Fruit fly (Drosophila melanogaster) whole organism, embryonic: ENCODE results near the gene axo.

Source experiments
- Abd-B ChIP-seq: fragments of 200-800 bp; sonication (Bioruptor generic); optimal IDR thresholded peaks from 2 replicates; lab custom pipeline; 2018; ENCODE audit warnings: missing biosample characterization, mild to moderate bottlenecking, missing genetic modification characterization, moderate library complexity
- Asciz ChIP-seq: fragments of 200-800 bp; sonication (Bioruptor generic); optimal IDR thresholded peaks from 2 replicates; lab custom pipeline; 2017; ENCODE audit warnings: missing biosample characterization, mild to moderate bottlenecking, missing genetic modification characterization, missing genetic modification reagents
- Atf-2 ChIP-seq: fragments of 200-800 bp; sonication (Bioruptor generic); optimal IDR thresholded peaks from 2 replicates; lab custom pipeline; 2016; ENCODE audit warnings: missing biosample characterization, missing genetic modification characterization
- CG14441 ChIP-seq: fragments of 200-800 bp; sonication (Bioruptor generic); IDR thresholded peaks from 2 replicates; pipeline ENCODE4 v1.3.6; 2022; ENCODE audit warnings: missing biosample characterization, missing genetic modification characterization
- CG14965 ChIP-seq: fragments of 200-800 bp; sonication (Bioruptor generic); optimal IDR thresholded peaks from 2 replicates; lab custom pipeline; 2016; ENCODE audit warnings: missing biosample characterization, missing genetic modification characterization, borderline replicate concordance
- CG15696 ChIP-seq: fragments of 200-800 bp; sonication (Bioruptor generic); optimal IDR thresholded peaks from 2 replicates; lab custom pipeline; 2019; ENCODE audit warnings: missing biosample characterization, mild to moderate bottlenecking, missing genetic modification characterization, moderate library complexity
- CG17186 ChIP-seq: fragments of 200-800 bp; sonication (Bioruptor generic); optimal IDR thresholded peaks from 3 replicates; lab custom pipeline; 2017; ENCODE audit warnings: missing biosample characterization, missing genetic modification reagents, missing genetic modification characterization
- CG17359 ChIP-seq: fragments of 200-800 bp; sonication (Bioruptor generic); optimal IDR thresholded peaks from 3 replicates; lab custom pipeline; 2018; ENCODE audit warnings: missing biosample characterization, mild to moderate bottlenecking, missing genetic modification characterization, moderate library complexity
- CG17802 ChIP-seq: fragments of 200-800 bp; sonication (Bioruptor generic); optimal IDR thresholded peaks from 2 replicates; lab custom pipeline; 2018; ENCODE audit warnings: missing biosample characterization, mild to moderate bottlenecking, missing genetic modification characterization, moderate library complexity
- CG18262 ChIP-seq: fragments of 200-800 bp; optimal IDR thresholded peaks from 3 replicates; lab custom pipeline; 2019; ENCODE audit warnings: missing biosample characterization, mild to moderate bottlenecking, missing genetic modification characterization, moderate library complexity
- CG3065 ChIP-seq: fragments of 200-800 bp; sonication (Bioruptor generic); optimal IDR thresholded peaks from 2 replicates; lab custom pipeline; 2016; ENCODE audit warnings: missing biosample characterization, missing genetic modification characterization
- CG3726 ChIP-seq: fragments of 200-800 bp; sonication (Bioruptor generic); IDR thresholded peaks from 3 replicates; pipeline ENCODE4, ENCODE4 v1.3.6; 2022; ENCODE audit warnings: missing biosample characterization, missing genetic modification characterization
- CG4854 ChIP-seq: fragments of 200-800 bp; sonication (Bioruptor generic); optimal IDR thresholded peaks from 2 replicates; lab custom pipeline; 2016; ENCODE audit warnings: missing biosample characterization, missing genetic modification characterization, inconsistent platforms
- CG6272 ChIP-seq: fragments of 200-800 bp; sonication (Bioruptor generic); IDR thresholded peaks from 2 replicates; pipeline ENCODE4 v1.3.6; 2022; ENCODE audit warnings: missing biosample characterization, missing genetic modification characterization
- CG6654 ChIP-seq: fragments of 200-800 bp; sonication (Bioruptor generic); optimal IDR thresholded peaks from 2 replicates; lab custom pipeline; 2017; ENCODE audit warnings: missing biosample characterization, mild to moderate bottlenecking, missing genetic modification characterization
- CG6683 ChIP-seq: fragments of 200-800 bp; sonication (Bioruptor generic); optimal IDR thresholded peaks from 2 replicates; lab custom pipeline; 2017; ENCODE audit warnings: missing biosample characterization, mild to moderate bottlenecking, missing genetic modification characterization, missing genetic modification reagents
- CG6689 ChIP-seq: fragments of 200-800 bp; sonication (Bioruptor generic); IDR thresholded peaks from 2 replicates; pipeline ENCODE4 v1.3.6; 2022; ENCODE audit warnings: missing biosample characterization, missing genetic modification characterization
- CG8944 ChIP-seq: fragments of 200-800 bp; sonication (Bioruptor generic); optimal IDR thresholded peaks from 3 replicates; lab custom pipeline; 2016; ENCODE audit warnings: missing biosample characterization, missing genetic modification characterization
- Drgx ChIP-seq: fragments of 200-800 bp; sonication (Bioruptor generic); IDR thresholded peaks from 2 replicates; pipeline ENCODE4 v1.3.6; 2022; ENCODE audit warnings: missing biosample characterization, missing genetic modification characterization
- E2f1 ChIP-seq: fragments of 200-800 bp; sonication (Bioruptor generic); IDR thresholded peaks from 2 replicates; pipeline ENCODE4 v1.3.6; 2022; ENCODE audit warnings: missing biosample characterization, missing genetic modification characterization
- H2.0 ChIP-seq: fragments of 200-800 bp; sonication (Bioruptor generic); IDR thresholded peaks from 2 replicates; pipeline ENCODE4 v1.3.6; 2022; ENCODE audit warnings: missing biosample characterization, missing genetic modification characterization
- NK7.1 ChIP-seq: fragments of 200-800 bp; sonication (Bioruptor generic); optimal IDR thresholded peaks from 3 replicates; lab custom pipeline; 2016; ENCODE audit warnings: missing biosample characterization, missing genetic modification characterization
- Nf-YB ChIP-seq: fragments of 200-800 bp; sonication (Bioruptor generic); optimal IDR thresholded peaks from 3 replicates; lab custom pipeline; 2019; ENCODE audit warnings: missing biosample characterization, mild to moderate bottlenecking, missing genetic modification characterization, moderate library complexity
- Oaz ChIP-seq: fragments of 200-800 bp; sonication (Bioruptor generic); IDR thresholded peaks from 2 replicates; pipeline ENCODE4 v1.3.6; 2022; ENCODE audit warnings: missing biosample characterization, missing genetic modification characterization
- Xrp1 ChIP-seq: fragments of 200-800 bp; sonication (Bioruptor generic); IDR thresholded peaks from 2 replicates; pipeline ENCODE4 v1.3.6; 2022; ENCODE audit warnings: missing biosample characterization, missing genetic modification characterization
- bsh ChIP-seq, 2 experiments: fragments of 200-800 bp; sonication (Bioruptor generic); optimal IDR thresholded peaks; 2 replicates each; lab custom pipeline; 2017 to 2018; ENCODE audit warnings: mild to moderate bottlenecking in 2 of 2, missing biosample characterization in 2 of 2, missing genetic modification characterization in 2 of 2, moderate library complexity in 1 of 2
- crol ChIP-seq: fragments of 200-800 bp; sonication (Bioruptor generic); IDR thresholded peaks from 2 replicates; pipeline ENCODE4 v1.3.6; 2022; ENCODE audit warnings: missing biosample characterization, missing genetic modification characterization
- dm ChIP-seq: fragments of 200-800 bp; sonication (Bioruptor generic); optimal IDR thresholded peaks from 3 replicates; lab custom pipeline; 2016; ENCODE audit warnings: missing biosample characterization, missing genetic modification characterization
- dpn ChIP-seq, 2 experiments: fragments of 200-800 bp; sonication (Bioruptor generic); optimal IDR thresholded peaks; 3 replicates each; lab custom pipeline; 2016; ENCODE audit warnings: missing biosample characterization in 2 of 2, missing genetic modification characterization in 2 of 2
- dysf ChIP-seq: fragments of 200-800 bp; sonication (Bioruptor generic); IDR thresholded peaks from 3 replicates; pipeline ENCODE4 v1.3.6; 2022; ENCODE audit warnings: missing biosample characterization, missing genetic modification characterization
- gsb ChIP-seq: fragments of 200-800 bp; sonication (Bioruptor generic); IDR thresholded peaks from 2 replicates; pipeline ENCODE4 v1.3.6; 2022; ENCODE audit warnings: missing biosample characterization, missing genetic modification characterization
- jing ChIP-seq: fragments of 200-800 bp; sonication (Bioruptor generic); optimal IDR thresholded peaks from 2 replicates; lab custom pipeline; 2018; ENCODE audit warnings: missing biosample characterization, mild to moderate bottlenecking, missing genetic modification characterization
- lab ChIP-seq: fragments of 200-800 bp; sonication (Bioruptor generic); optimal IDR thresholded peaks from 3 replicates; lab custom pipeline; 2017; ENCODE audit warnings: missing biosample characterization, missing genetic modification characterization, mild to moderate bottlenecking, moderate library complexity, missing genetic modification reagents
- pan ChIP-seq, 4 experiments: fragments of >200 bp in 3 of 4; fragments of 200-800 bp in 1 of 4; sonication (Bioruptor generic) in 1 of 4; optimal IDR thresholded peaks in 3 of 4; IDR thresholded peaks in 1 of 4; 2 replicates each; pipeline versions ENCODE4 v1.3.6 to Lab custom; 2017 to 2022; ENCODE audit warnings: missing biosample characterization in 2 of 4, missing genetic modification characterization in 2 of 4, mixed read lengths in 1 of 4
- prd ChIP-seq, 3 experiments: fragments of >200 bp in 2 of 3; fragments of 200-800 bp in 1 of 3; sonication (Bioruptor generic) in 1 of 3; optimal IDR thresholded peaks in 2 of 3; IDR thresholded peaks in 1 of 3; 2 replicates in 2 of 3; 3 replicates in 1 of 3; pipeline versions ENCODE4 v1.3.6 to Lab custom; 2017 to 2022; ENCODE audit warnings: missing biosample characterization in 1 of 3, missing genetic modification characterization in 1 of 3
- row ChIP-seq: fragments of 200-800 bp; sonication (Bioruptor generic); IDR thresholded peaks from 3 replicates; pipeline ENCODE4 v1.3.6; 2022; ENCODE audit warnings: missing biosample characterization, missing genetic modification characterization
- schlank ChIP-seq: fragments of 200-800 bp; sonication (Bioruptor generic); optimal IDR thresholded peaks from 2 replicates; lab custom pipeline; 2018; ENCODE audit warnings: missing biosample characterization, mild to moderate bottlenecking, missing genetic modification characterization
- sim ChIP-seq: fragments of 200-800 bp; sonication (Bioruptor generic); IDR thresholded peaks from 2 replicates; pipeline ENCODE4 v1.3.6; 2022; ENCODE audit warnings: missing biosample characterization, missing genetic modification characterization
- sisA ChIP-seq: fragments of 200-800 bp; sonication (Bioruptor generic); IDR thresholded peaks from 2 replicates; pipeline ENCODE4 v1.3.6; 2022; ENCODE audit warnings: missing biosample characterization, missing genetic modification characterization
- slbo ChIP-seq: fragments of 200-800 bp; sonication (Bioruptor generic); IDR thresholded peaks from 2 replicates; pipeline ENCODE4 v1.3.6; 2022; ENCODE audit warnings: missing biosample characterization, missing genetic modification characterization
- ssp ChIP-seq: fragments of 200-800 bp; sonication (Bioruptor generic); IDR thresholded peaks from 2 replicates; pipeline ENCODE4 v1.3.6; 2022; ENCODE audit warnings: missing biosample characterization, missing genetic modification characterization
- stc ChIP-seq: fragments of 200-800 bp; sonication (Bioruptor generic); IDR thresholded peaks from 2 replicates; pipeline ENCODE4 v1.3.6; 2022; ENCODE audit warnings: missing biosample characterization, missing genetic modification characterization
- ttk ChIP-seq: fragments of 200-800 bp; sonication (Bioruptor generic); IDR thresholded peaks from 2 replicates; pipeline ENCODE4 v2.1.2; 2022; ENCODE audit warnings: missing biosample characterization, missing genetic modification characterization
- tup ChIP-seq: fragments of 200-800 bp; sonication (Bioruptor generic); optimal IDR thresholded peaks from 2 replicates; lab custom pipeline; 2016; ENCODE audit warnings: missing biosample characterization, mild to moderate bottlenecking, missing genetic modification characterization, moderate library complexity

Gene axo

dm6 chr3L:4708536-4708935 lies 21.4 kb upstream of the axo start:
- no peak for TF ChIP-seq CG14965 (GFP tag; lab: Kevin White, UChicago)

- TF ChIP-seq dm (GFP tag; lab: Kevin White, UChicago) (no peak), CG17802 (no peak), bsh (GFP tag; optimal IDR thresholded peaks at IDR 0.05; lab: Kevin White, UChicago) (peak in 1 of 2 experiments; percentile 70), CG6654 (GFP tag; lab: Kevin White, UChicago) (no peak), Drgx (GFP tag; lab: Robert Waterston, UW) (peak; percentile 82)
Observed at dm6 chr3L:4707831-4708230, 20.7 kb upstream of the axo start.

- TF ChIP-seq CG4854 (GFP tag; lab: Kevin White, UChicago) (no peak), sim (GFP tag; lab: Robert Waterston, UW) (no peak)
Observed at dm6 chr3L:4702003-4702402, 14.9 kb upstream of the axo start.

- TF ChIP-seq ttk (peak; percentile 16; the same call in 1 of the 2 replicates), dysf (GFP tag; lab: Robert Waterston, UW) (peak; percentile 44; the same call in 1 of the 3 replicates), H2.0 (GFP tag; lab: Robert Waterston, UW) (no peak; the same call in 1 of the 2 replicates), prd (optimal IDR thresholded peaks at IDR 0.05; lab: Kevin White, UChicago) (no peak), prd (GFP tag; IDR thresholded peaks at IDR 0.05; lab: Robert Waterston, UW) (peak; percentile 49), CG17186 (GFP tag; lab: Kevin White, UChicago) (no peak), Asciz (GFP tag; lab: Kevin White, UChicago) (no peak), Xrp1 (peak; percentile 35; the same call in 1 of the 2 replicates), CG18262 (tag; lab: Kevin White, UChicago) (no peak), lab (GFP tag; lab: Kevin White, UChicago) (peak; percentile 12), CG15696 (tag; lab: Kevin White, UChicago) (no peak), CG3065 (GFP tag; lab: Kevin White, UChicago) (no peak), sisA (peak; percentile 25; the same call in 1 of the 2 replicates), CG6683 (no peak), schlank (tag; lab: Kevin White, UChicago) (no peak), ssp (GFP tag; lab: Robert Waterston, UW) (0 out of 2 replicates have a peak, but pooled peaks have one; percentile 10), Nf-YB (GFP tag; lab: Kevin White, UChicago) (no peak), gsb (GFP tag; lab: Robert Waterston, UW) (no peak), CG17359 (tag; lab: Kevin White, UChicago) (peak; percentile 0), tup (GFP tag; lab: Kevin White, UChicago) (no peak), row (GFP tag; lab: Robert Waterston, UW) (peak; percentile 33; the same call in 1 of the 3 replicates), pan (optimal IDR thresholded peaks at IDR 0.05; lab: Kevin White, UChicago) (no peak), pan (GFP tag; optimal IDR thresholded peaks at IDR 0.05 in 1 of 2, IDR thresholded peaks at IDR 0.05 in 1 of 2) (peak in 1 of 2 experiments; percentile 51), crol (GFP tag; lab: Robert Waterston, UW) (peak; percentile 60), CG6689 (GFP tag; lab: Robert Waterston, UW) (peak; percentile 35; the same call in 1 of the 2 replicates), CG8944 (GFP tag; lab: Kevin White, UChicago) (no peak), Abd-B (GFP tag; lab: Kevin White, UChicago) (no peak), Atf-2 (GFP tag; lab: Kevin White, UChicago) (no peak), jing (GFP tag; lab: Kevin White, UChicago) (no peak), CG14441 (GFP tag; lab: Robert Waterston, UW) (peak; percentile 56), CG3726 (0 out of 3 replicates have a peak, but pooled peaks have one; percentile 45), stc (GFP tag; lab: Robert Waterston, UW) (peak; percentile 60), CG6272 (no peak), Oaz (GFP tag; lab: Robert Waterston, UW) (no peak), dpn (GFP tag; optimal IDR thresholded peaks at IDR 0.05; lab: Kevin White, UChicago) (no peak), slbo (GFP tag; lab: Robert Waterston, UW) (0 out of 2 replicates have a peak, but pooled peaks have one; percentile 13), NK7.1 (GFP tag; lab: Kevin White, UChicago) (no peak), Drgx (GFP tag; lab: Robert Waterston, UW) (peak; percentile 80), E2f1 (0 out of 2 replicates have a peak, but pooled peaks have one; percentile 29)
Observed at dm6 chr3L:4700091-4700490, 13.0 kb upstream of the axo start.
